Fruit fly (Drosophila melanogaster) whole organism, prepupa: Measurements from ENCODE around the gene CG9626.
A peak's percentile ranks its signal among the peaks of the same experiment; 100 is the strongest.

Source experiments
- Blimp-1 ChIP-seq: fragments of 200-800 bp; sonication (Bioruptor generic); optimal IDR thresholded peaks from 3 replicates; lab custom pipeline; 2017; ENCODE audit warnings: missing biosample characterization, missing genetic modification characterization, mild to moderate bottlenecking, moderate library complexity, missing genetic modification reagents
- CG10631 ChIP-seq: fragments of 200-800 bp; sonication (Bioruptor generic); optimal IDR thresholded peaks from 2 replicates; lab custom pipeline; 2016; ENCODE audit warnings: missing biosample characterization, missing genetic modification characterization
- CG11762 ChIP-seq: fragments of 200-800 bp; sonication (Bioruptor generic); optimal IDR thresholded peaks from 3 replicates; lab custom pipeline; 2016; ENCODE audit warnings: missing biosample characterization, missing genetic modification characterization; ENCODE audit not compliant: insufficient read depth
- CG11902 ChIP-seq: fragments of 200-800 bp; sonication (Bioruptor generic); optimal IDR thresholded peaks from 3 replicates; lab custom pipeline; 2016; ENCODE audit warnings: missing biosample characterization, missing genetic modification characterization
- CG1621 ChIP-seq: fragments of 200-800 bp; sonication (Bioruptor generic); optimal IDR thresholded peaks from 3 replicates; lab custom pipeline; 2018; ENCODE audit warnings: missing biosample characterization, mild to moderate bottlenecking, missing genetic modification characterization
- CG16779 ChIP-seq: fragments of 200-800 bp; sonication (Bioruptor generic); optimal IDR thresholded peaks from 3 replicates; lab custom pipeline; 2017; ENCODE audit warnings: missing biosample characterization, mild to moderate bottlenecking, missing genetic modification characterization
- CG3032 ChIP-seq: fragments of 200-800 bp; optimal IDR thresholded peaks from 2 replicates; lab custom pipeline; 2019; ENCODE audit warnings: missing biosample characterization, mild to moderate bottlenecking, missing genetic modification characterization, moderate library complexity
- CG31627 ChIP-seq: fragments of 200-800 bp; sonication (Bioruptor generic); optimal IDR thresholded peaks from 3 replicates; lab custom pipeline; 2016; ENCODE audit warnings: missing biosample characterization, missing genetic modification characterization
- CG32006 ChIP-seq: fragments of 200-800 bp; sonication (Bioruptor generic); optimal IDR thresholded peaks from 3 replicates; lab custom pipeline; 2017; ENCODE audit warnings: missing biosample characterization, mild to moderate bottlenecking, missing genetic modification characterization
- CG34406 ChIP-seq: fragments of 200-800 bp; sonication (Bioruptor generic); optimal IDR thresholded peaks from 3 replicates; lab custom pipeline; 2016; ENCODE audit warnings: missing biosample characterization, missing genetic modification characterization
- CG3919 ChIP-seq: fragments of 200-800 bp; sonication (Bioruptor generic); optimal IDR thresholded peaks from 3 replicates; lab custom pipeline; 2016; ENCODE audit warnings: missing biosample characterization, missing genetic modification characterization
- CG6276 ChIP-seq: fragments of 200-800 bp; sonication (Bioruptor generic); optimal IDR thresholded peaks from 2 replicates; lab custom pipeline; 2017; ENCODE audit warnings: missing biosample characterization, mild to moderate bottlenecking, missing genetic modification characterization
- CG6792 ChIP-seq: fragments of 200-800 bp; sonication (Bioruptor generic); optimal IDR thresholded peaks from 3 replicates; lab custom pipeline; 2016; ENCODE audit warnings: missing biosample characterization, missing genetic modification characterization
- CG6808 ChIP-seq: fragments of 200-800 bp; sonication (Bioruptor generic); optimal IDR thresholded peaks from 3 replicates; lab custom pipeline; 2017; ENCODE audit warnings: missing biosample characterization, missing genetic modification characterization, mild to moderate bottlenecking, moderate library complexity, missing genetic modification reagents
- CG7368 ChIP-seq: fragments of 200-800 bp; sonication (Bioruptor generic); optimal IDR thresholded peaks from 3 replicates; lab custom pipeline; 2016; ENCODE audit warnings: missing biosample characterization, missing genetic modification characterization
- CG8319 ChIP-seq: fragments of 200-800 bp; sonication (Bioruptor generic); optimal IDR thresholded peaks from 3 replicates; lab custom pipeline; 2016; ENCODE audit warnings: missing biosample characterization, missing genetic modification characterization
- CG8632 ChIP-seq: fragments of 200-800 bp; sonication (Bioruptor generic); optimal IDR thresholded peaks from 3 replicates; lab custom pipeline; 2016; ENCODE audit warnings: missing biosample characterization, missing genetic modification characterization
- Eip75B ChIP-seq: fragments of 200-800 bp; sonication (Bioruptor generic); optimal IDR thresholded peaks from 3 replicates; lab custom pipeline; 2016; ENCODE audit warnings: missing biosample characterization, missing genetic modification characterization
- Eip78C ChIP-seq: fragments of 200-800 bp; sonication (Bioruptor generic); peaks from one replicate; lab custom pipeline; 2016; ENCODE audit warnings: missing biosample characterization, missing genetic modification characterization
- Eip93F ChIP-seq: fragments of 200-800 bp; sonication (Bioruptor generic); optimal IDR thresholded peaks from 2 replicates; lab custom pipeline; 2016; ENCODE audit warnings: missing biosample characterization, mild to moderate bottlenecking, missing genetic modification characterization
- Ets21C ChIP-seq: fragments of 200-800 bp; sonication (Bioruptor generic); optimal IDR thresholded peaks from 3 replicates; lab custom pipeline; 2016; ENCODE audit warnings: missing biosample characterization, missing genetic modification characterization
- Ets96B ChIP-seq: fragments of 200-800 bp; optimal IDR thresholded peaks from 2 replicates; lab custom pipeline; 2019; ENCODE audit warnings: missing biosample characterization, mild to moderate bottlenecking, missing genetic modification characterization, moderate library complexity
- Hr38 ChIP-seq: sonication (Bioruptor generic); optimal IDR thresholded peaks from 2 replicates; lab custom pipeline; 2016; ENCODE audit warnings: missing biosample characterization, missing genetic modification characterization
- Hr39 ChIP-seq: fragments of 200-800 bp; sonication (Bioruptor generic); optimal IDR thresholded peaks from 2 replicates; lab custom pipeline; 2016; ENCODE audit warnings: missing biosample characterization, missing genetic modification characterization
- Met ChIP-seq: fragments of 200-800 bp; sonication (Bioruptor generic); optimal IDR thresholded peaks from 3 replicates; lab custom pipeline; 2016; ENCODE audit warnings: missing biosample characterization, missing genetic modification characterization
- OdsH ChIP-seq: fragments of 200-800 bp; sonication (Bioruptor generic); optimal IDR thresholded peaks from 3 replicates; lab custom pipeline; 2016; ENCODE audit warnings: missing biosample characterization, missing genetic modification characterization
- Smox ChIP-seq: fragments of 200-800 bp; sonication (Bioruptor generic); optimal IDR thresholded peaks from 3 replicates; lab custom pipeline; 2016; ENCODE audit warnings: missing biosample characterization, missing genetic modification characterization
- Sox102F ChIP-seq: fragments of 200-800 bp; sonication (Bioruptor generic); optimal IDR thresholded peaks from 2 replicates; lab custom pipeline; 2016; ENCODE audit warnings: missing biosample characterization, mild to moderate bottlenecking, missing genetic modification characterization
- achi ChIP-seq: fragments of 200-800 bp; sonication (Bioruptor generic); optimal IDR thresholded peaks from 3 replicates; lab custom pipeline; 2016; ENCODE audit warnings: missing biosample characterization, missing genetic modification characterization
- acj6 ChIP-seq: fragments of 200-800 bp; sonication (Bioruptor generic); optimal IDR thresholded peaks from 3 replicates; lab custom pipeline; 2016; ENCODE audit warnings: missing biosample characterization, missing genetic modification characterization
- cyc ChIP-seq: fragments of 200-800 bp; sonication (Bioruptor generic); optimal IDR thresholded peaks from 3 replicates; lab custom pipeline; 2016; ENCODE audit warnings: missing biosample characterization, missing genetic modification characterization
- eg ChIP-seq: fragments of 200-800 bp; sonication (Bioruptor generic); IDR thresholded peaks from 3 replicates; pipeline ENCODE4 v1.3.6; 2022; ENCODE audit warnings: missing biosample characterization, missing genetic modification characterization
- esn ChIP-seq: fragments of 200-800 bp; sonication (Bioruptor generic); optimal IDR thresholded peaks from 2 replicates; lab custom pipeline; 2016; ENCODE audit warnings: missing biosample characterization, mild to moderate bottlenecking, missing genetic modification characterization, moderate library complexity
- fd85E ChIP-seq: fragments of 200-800 bp; sonication (Bioruptor generic); optimal IDR thresholded peaks from 3 replicates; lab custom pipeline; 2016; ENCODE audit warnings: missing biosample characterization, missing genetic modification characterization
- lz ChIP-seq: fragments of 200-800 bp; sonication (Bioruptor generic); optimal IDR thresholded peaks from 3 replicates; lab custom pipeline; 2016; ENCODE audit warnings: missing biosample characterization, missing genetic modification characterization
- net ChIP-seq: fragments of 200-800 bp; sonication (Bioruptor generic); optimal IDR thresholded peaks from 3 replicates; lab custom pipeline; 2016; ENCODE audit warnings: missing biosample characterization, missing genetic modification characterization
- pdm3 ChIP-seq: fragments of 200-800 bp; sonication (Bioruptor generic); optimal IDR thresholded peaks from 3 replicates; lab custom pipeline; 2016; ENCODE audit warnings: missing biosample characterization, missing genetic modification characterization
- salr ChIP-seq, 2 experiments: fragments of 200-800 bp; sonication (Bioruptor generic); optimal IDR thresholded peaks; 3 replicates each; lab custom pipeline; 2016 to 2018; ENCODE audit warnings: missing biosample characterization in 2 of 2, missing genetic modification characterization in 2 of 2, mild to moderate bottlenecking in 1 of 2
- spab ChIP-seq: fragments of 200-800 bp; sonication (Bioruptor generic); optimal IDR thresholded peaks from 2 replicates; lab custom pipeline; 2017; ENCODE audit warnings: missing biosample characterization, mild to moderate bottlenecking, missing genetic modification characterization, missing genetic modification reagents
- svp ChIP-seq: fragments of 200-800 bp; sonication (Bioruptor generic); peaks from one replicate; lab custom pipeline; 2016; ENCODE audit warnings: missing biosample characterization, missing genetic modification characterization
- topi ChIP-seq: fragments of 200-800 bp; sonication (Bioruptor generic); optimal IDR thresholded peaks from 3 replicates; lab custom pipeline; 2016; ENCODE audit warnings: missing biosample characterization, missing genetic modification characterization

Gene CG9626

dm6 chr3R:8288790-8289189, 12.0 kb downstream of the CG9626 start:
- TF ChIP-seq pdm3 (GFP tag; lab: Kevin White, UChicago) (no peak), svp (GFP tag; lab: Kevin White, UChicago) (peak; percentile 45)

dm6 chr3R:8287697-8288096, 13.1 kb downstream of the CG9626 start, which contains the start of gene Nazo:
TSS of gene Nazo (plus strand) at chr3R:8287876.
- TF ChIP-seq CG7368 (GFP tag; lab: Kevin White, UChicago) (no peak), Eip93F (GFP tag; lab: Kevin White, UChicago) (no peak), spab (GFP tag; lab: Kevin White, UChicago) (no peak), salr (GFP tag; optimal IDR thresholded peaks at IDR 0.05; lab: Kevin White, UChicago) (no peak), CG3032 (tag; lab: Kevin White, UChicago) (no peak), cyc (GFP tag; lab: Kevin White, UChicago) (no peak)

dm6 chr3R:8285727-8286344, 14.9 kb downstream of the CG9626 start:
- TF ChIP-seq Ets96B: no peak
- no peak for TF ChIP-seq CG11762
- no peak for TF ChIP-seq CG1621 (tag; lab: Kevin White, UChicago)
- TF ChIP-seq Eip75B (GFP tag; lab: Kevin White, UChicago): no peak
- no peak for TF ChIP-seq Eip78C (GFP tag; lab: Kevin White, UChicago)
- no peak for TF ChIP-seq net
- TF ChIP-seq achi (GFP tag; lab: Kevin White, UChicago): no peak
- no peak for TF ChIP-seq CG8632 (GFP tag; lab: Kevin White, UChicago)
- no peak for TF ChIP-seq esn (GFP tag; lab: Kevin White, UChicago)
- TF ChIP-seq OdsH (GFP tag; lab: Kevin White, UChicago): no peak
- TF ChIP-seq CG11902 (GFP tag; lab: Kevin White, UChicago): no peak
- TF ChIP-seq Ets21C (GFP tag; lab: Kevin White, UChicago): no peak
- TF ChIP-seq CG10631 (GFP tag; lab: Kevin White, UChicago): no peak
- no peak for TF ChIP-seq Met (GFP tag; lab: Kevin White, UChicago)
- no peak for TF ChIP-seq fd85E (GFP tag; lab: Kevin White, UChicago)
- no peak for TF ChIP-seq pdm3 (GFP tag; lab: Kevin White, UChicago)
- TF ChIP-seq CG16779 (tag; lab: Kevin White, UChicago): no peak

- TF ChIP-seq CG6276: no peak
- TF ChIP-seq CG8319 (GFP tag; lab: Kevin White, UChicago): no peak
- no peak for TF ChIP-seq CG3919 (GFP tag; lab: Kevin White, UChicago)
- TF ChIP-seq CG16779 (tag; lab: Kevin White, UChicago): no peak
- TF ChIP-seq CG31627 (GFP tag; lab: Kevin White, UChicago): no peak
- no peak for TF ChIP-seq Smox (GFP tag; lab: Kevin White, UChicago)
- TF ChIP-seq lz (GFP tag; lab: Kevin White, UChicago): no peak
- TF ChIP-seq svp (GFP tag; lab: Kevin White, UChicago): no peak
- TF ChIP-seq acj6: no peak
- no peak for TF ChIP-seq Eip78C (GFP tag; lab: Kevin White, UChicago)
- no peak for TF ChIP-seq Met (GFP tag; lab: Kevin White, UChicago)
- no peak for TF ChIP-seq esn (GFP tag; lab: Kevin White, UChicago)
- TF ChIP-seq CG3032 (tag; lab: Kevin White, UChicago): no peak
- TF ChIP-seq net: no peak
- TF ChIP-seq CG32006: no peak
- TF ChIP-seq, all 60 proteins: peak for 0
Observed at dm6 chr3R:8284234-8284633, 16.5 kb downstream of the CG9626 start.

DNA sequence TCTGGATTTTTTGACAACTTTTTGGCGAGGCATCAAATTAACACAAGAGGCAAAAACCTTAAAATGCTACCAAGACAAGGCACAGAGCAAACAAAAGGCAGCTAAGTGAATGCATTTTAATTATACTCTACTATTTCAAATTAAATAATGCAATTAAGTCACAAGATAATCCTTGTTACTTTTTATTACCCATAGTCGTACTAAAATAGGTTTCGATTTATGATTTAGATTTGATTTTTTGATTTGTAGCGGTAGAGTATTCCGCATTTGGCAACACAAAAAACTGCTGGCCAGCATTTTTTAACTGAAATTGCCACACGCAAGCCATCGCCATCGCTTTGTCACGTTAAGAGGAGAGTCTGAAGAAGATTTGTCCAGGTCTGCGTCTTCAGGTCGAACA, 18.1 kb downstream of the CG9626 start:
- TF ChIP-seq Met (GFP tag; lab: Kevin White, UChicago) (peak; percentile 55), CG7368 (GFP tag; lab: Kevin White, UChicago) (no peak), Hr38 (GFP tag; lab: Kevin White, UChicago) (no peak), CG34406 (peak; percentile 22), CG6808 (no peak), Smox (GFP tag; lab: Kevin White, UChicago) (peak; percentile 51), pdm3 (GFP tag; lab: Kevin White, UChicago) (peak; percentile 0), CG3919 (GFP tag; lab: Kevin White, UChicago) (no peak), topi (peak; percentile 45), Hr39 (GFP tag; lab: Kevin White, UChicago) (peak; percentile 54), Sox102F (GFP tag; lab: Kevin White, UChicago) (peak; percentile 59), esn (GFP tag; lab: Kevin White, UChicago) (peak; percentile 54), Eip78C (GFP tag; lab: Kevin White, UChicago) (peak; percentile 82), Blimp-1 (GFP tag; lab: Kevin White, UChicago) (peak; percentile 53), Ets21C (GFP tag; lab: Kevin White, UChicago) (peak; percentile 24), cyc (GFP tag; lab: Kevin White, UChicago) (peak; percentile 19), CG31627 (GFP tag; lab: Kevin White, UChicago) (peak; percentile 33), svp (GFP tag; lab: Kevin White, UChicago) (peak; percentile 81), lz (GFP tag; lab: Kevin White, UChicago) (peak; percentile 27), CG1621 (tag; lab: Kevin White, UChicago) (no peak), eg (GFP tag; lab: Robert Waterston, UW) (no peak), CG10631 (GFP tag; lab: Kevin White, UChicago) (no peak), CG6792 (GFP tag; lab: Kevin White, UChicago) (peak; percentile 4)
